Fruit fly (Drosophila melanogaster) whole organism, pupa: Measurements from ENCODE around the gene CG8927.
"Not testable (repeated sequence)": the region's sequence is repeated elsewhere in the genome, so short reads cannot be mapped to it uniquely, and the experiment has no call there.

ENCODE experiments used
- CG10348 ChIP-seq: fragments of 200-800 bp; sonication (Bioruptor generic); IDR thresholded peaks from 2 replicates; pipeline ENCODE4 v1.3.6; 2022; ENCODE audit warnings: missing biosample characterization, missing genetic modification characterization
- CG12605 ChIP-seq: fragments of 200-800 bp; sonication (Bioruptor generic); IDR thresholded peaks from 2 replicates; pipeline ENCODE4 v1.3.6; 2022; ENCODE audit warnings: missing biosample characterization, missing genetic modification characterization
- CG13204 ChIP-seq: fragments of 200-800 bp; sonication (Bioruptor generic); optimal IDR thresholded peaks from 2 replicates; lab custom pipeline; 2018; ENCODE audit warnings: missing biosample characterization, mild to moderate bottlenecking, missing genetic modification characterization, moderate library complexity
- CG14655 ChIP-seq: fragments of 200-800 bp; sonication (Bioruptor generic); optimal IDR thresholded peaks from 3 replicates; lab custom pipeline; 2017; ENCODE audit warnings: mild to moderate bottlenecking, missing biosample characterization, missing genetic modification reagents, missing genetic modification characterization
- CG15710 ChIP-seq: fragments of 200-800 bp; sonication (Bioruptor generic); optimal IDR thresholded peaks from 2 replicates; lab custom pipeline; 2018; ENCODE audit warnings: missing biosample characterization, mild to moderate bottlenecking, missing genetic modification characterization, moderate library complexity
- CG17806 ChIP-seq: fragments of 200-800 bp; sonication (Bioruptor generic); optimal IDR thresholded peaks from 2 replicates; lab custom pipeline; 2018; ENCODE audit warnings: missing biosample characterization, mild to moderate bottlenecking, missing genetic modification characterization, moderate library complexity
- CG32121 ChIP-seq: fragments of 200-800 bp; sonication (Bioruptor generic); IDR thresholded peaks from 2 replicates; pipeline ENCODE4 v1.3.6; 2022; ENCODE audit warnings: missing biosample characterization, missing genetic modification characterization
- CG34367 ChIP-seq: fragments of 200-800 bp; sonication (Bioruptor generic); optimal IDR thresholded peaks from 2 replicates; lab custom pipeline; 2018; ENCODE audit warnings: missing biosample characterization, mild to moderate bottlenecking, missing genetic modification characterization
- CG4496 ChIP-seq: fragments of 200-800 bp; sonication (Bioruptor generic); IDR thresholded peaks from 3 replicates; pipeline ENCODE4 v1.3.6; 2022; ENCODE audit warnings: missing biosample characterization, missing genetic modification characterization
- CG8159 ChIP-seq: fragments of 200-800 bp; sonication (Bioruptor generic); optimal IDR thresholded peaks from 3 replicates; lab custom pipeline; 2018; ENCODE audit warnings: missing biosample characterization, mild to moderate bottlenecking, missing genetic modification characterization, moderate library complexity
- CG8301 ChIP-seq: fragments of 200-800 bp; sonication (Bioruptor generic); optimal IDR thresholded peaks from 2 replicates; lab custom pipeline; 2018; ENCODE audit warnings: missing biosample characterization, mild to moderate bottlenecking, missing genetic modification characterization
- CG9948 ChIP-seq: fragments of 200-800 bp; sonication (Bioruptor generic); optimal IDR thresholded peaks from 2 replicates; lab custom pipeline; 2018; ENCODE audit warnings: missing biosample characterization, mild to moderate bottlenecking, missing genetic modification characterization, moderate library complexity
- D1 ChIP-seq: fragments of 200-800 bp; sonication (Bioruptor generic); optimal IDR thresholded peaks from 2 replicates; lab custom pipeline; 2018; ENCODE audit warnings: missing biosample characterization, mild to moderate bottlenecking, missing genetic modification characterization, moderate library complexity
- EcR ChIP-seq: fragments of 200-800 bp; sonication (Bioruptor generic); optimal IDR thresholded peaks from 3 replicates; lab custom pipeline; 2019; ENCODE audit warnings: missing biosample characterization, missing genetic modification characterization, mild to moderate bottlenecking, moderate library complexity, missing genetic modification reagents
- Ets98B ChIP-seq: fragments of 200-800 bp; sonication (Bioruptor generic); IDR thresholded peaks from 2 replicates; pipeline ENCODE4 v1.3.6; 2022; ENCODE audit warnings: missing biosample characterization, missing genetic modification characterization
- Pif1A ChIP-seq: fragments of 200-800 bp; sonication (Bioruptor generic); optimal IDR thresholded peaks from 3 replicates; lab custom pipeline; 2016; ENCODE audit warnings: missing biosample characterization, missing genetic modification characterization
- Pif1B ChIP-seq: fragments of 200-800 bp; sonication (Bioruptor generic); optimal IDR thresholded peaks from 3 replicates; lab custom pipeline; 2016; ENCODE audit warnings: missing biosample characterization, missing genetic modification characterization
- Snoo ChIP-seq: fragments of 200-800 bp; sonication (Bioruptor generic); optimal IDR thresholded peaks from 3 replicates; lab custom pipeline; 2017; ENCODE audit warnings: missing biosample characterization, mild to moderate bottlenecking, missing genetic modification characterization, inconsistent platforms
- fd96Ca ChIP-seq: fragments of 200-800 bp; sonication (Bioruptor generic); IDR thresholded peaks from 3 replicates; pipeline ENCODE4 v1.3.6; 2022; ENCODE audit warnings: missing biosample characterization, missing genetic modification characterization
- gl ChIP-seq: fragments of 200-800 bp; sonication (Bioruptor generic); optimal IDR thresholded peaks from 2 replicates; lab custom pipeline; 2018; ENCODE audit warnings: missing biosample characterization, mild to moderate bottlenecking, missing genetic modification characterization
- rn ChIP-seq: fragments of 200-800 bp; sonication (Bioruptor generic); IDR thresholded peaks from 2 replicates; pipeline ENCODE4 v1.3.6; 2022; ENCODE audit warnings: missing biosample characterization, missing genetic modification characterization

CG8927 gene

DNA sequence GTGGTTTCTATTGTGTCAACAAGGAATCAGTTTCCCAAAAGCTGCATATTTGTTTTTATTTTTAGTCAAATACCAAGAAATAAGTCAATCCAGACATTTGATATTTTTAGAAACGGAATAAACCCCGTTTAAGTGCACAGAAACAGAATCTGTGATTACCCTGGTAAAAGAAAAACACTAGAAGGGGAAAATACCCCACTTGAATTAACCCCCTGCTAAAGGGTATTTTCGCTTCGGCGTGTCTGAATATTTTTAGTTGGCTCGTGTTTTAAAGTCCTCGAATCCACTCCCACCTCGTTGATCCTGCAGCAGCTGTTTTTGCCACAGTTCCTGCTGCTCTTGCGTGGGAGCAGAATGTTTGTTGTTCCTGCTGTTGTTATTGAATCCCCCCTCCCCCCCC, 6.9 kb downstream of the CG8927 start:
- TF ChIP-seq CG32121 (GFP tag; lab: Robert Waterston, UW) (no peak), CG15710 (tag; lab: Kevin White, UChicago) (no peak), CG17806 (no peak), rn (GFP tag; lab: Robert Waterston, UW) (no peak), CG4496 (GFP tag; lab: Robert Waterston, UW) (no peak), EcR (GFP tag; lab: Kevin White, UChicago) (no peak), D1 (tag; lab: Kevin White, UChicago) (no peak), Snoo (tag; lab: Kevin White, UChicago) (no peak), CG14655 (GFP tag; lab: Kevin White, UChicago) (no peak), fd96Ca (no peak), CG9948 (tag; lab: Kevin White, UChicago) (no peak), CG34367 (no peak), CG12605 (GFP tag; lab: Robert Waterston, UW) (no peak), Pif1A (no peak), gl (tag; lab: Kevin White, UChicago) (no peak), CG10348 (GFP tag; lab: Robert Waterston, UW) (no peak)

- TF ChIP-seq CG10348 (GFP tag; lab: Robert Waterston, UW); CG13204; rn (GFP tag; lab: Robert Waterston, UW): not testable (repeated sequence)
Measured at dm6 chr3R:16189464-16189863, 8.6 kb downstream of the CG8927 start, which contains the start of gene Bin1. TSS of gene Bin1 (minus strand) at chr3R:16189564.

- TF ChIP-seq CG15710 (tag; lab: Kevin White, UChicago) (no peak), CG17806 (no peak), Snoo (tag; lab: Kevin White, UChicago) (no peak), Ets98B (no peak)
Measured at dm6 chr3R:16190183-16190763, 9.5 kb downstream of the CG8927 start.

dm6 chr3R:16190782-16191181, 10.0 kb downstream of the CG8927 start:
- no peak for TF ChIP-seq Pif1A
- no peak for TF ChIP-seq EcR (GFP tag; lab: Kevin White, UChicago)
- TF ChIP-seq CG12605 (GFP tag; lab: Robert Waterston, UW), result no peak
- no peak for TF ChIP-seq CG32121 (GFP tag; lab: Robert Waterston, UW)
- no peak for TF ChIP-seq CG17806
- no peak for TF ChIP-seq CG10348 (GFP tag; lab: Robert Waterston, UW)
- no peak for TF ChIP-seq Pif1B (GFP tag; lab: Kevin White, UChicago)
- no peak for TF ChIP-seq CG4496 (GFP tag; lab: Robert Waterston, UW)
- no peak for TF ChIP-seq CG9948 (tag; lab: Kevin White, UChicago)
- TF ChIP-seq CG15710 (tag; lab: Kevin White, UChicago), result no peak
- TF ChIP-seq CG8159 (tag; lab: Kevin White, UChicago), result no peak
- no peak for TF ChIP-seq Ets98B
- TF ChIP-seq Snoo (tag; lab: Kevin White, UChicago), result no peak
- no peak for TF ChIP-seq CG13204

dm6 chr3R:16200497-16201019, 19.7 kb downstream of the CG8927 start:
- TF ChIP-seq CG14655 (GFP tag; lab: Kevin White, UChicago) (no peak), gl (tag; lab: Kevin White, UChicago) (no peak), CG17806 (no peak), Pif1A (no peak), CG8301 (tag; lab: Kevin White, UChicago) (no peak), CG34367 (no peak), CG8159 (tag; lab: Kevin White, UChicago) (no peak), Pif1B (GFP tag; lab: Kevin White, UChicago) (no peak), CG15710 (tag; lab: Kevin White, UChicago) (no peak), rn (GFP tag; lab: Robert Waterston, UW) (no peak), Ets98B (no peak), CG10348 (GFP tag; lab: Robert Waterston, UW) (no peak), Snoo (tag; lab: Kevin White, UChicago) (no peak), fd96Ca (no peak), CG12605 (GFP tag; lab: Robert Waterston, UW) (no peak), CG32121 (GFP tag; lab: Robert Waterston, UW) (no peak), EcR (GFP tag; lab: Kevin White, UChicago) (no peak), D1 (tag; lab: Kevin White, UChicago) (no peak)
- TF ChIP-seq, all 21 proteins: peak for 0

dm6 chr3R:16202335-16203024, 21.7 kb downstream of the CG8927 start:
- TF ChIP-seq EcR (GFP tag; lab: Kevin White, UChicago) (peak; percentile 41), rn (GFP tag; lab: Robert Waterston, UW) (no peak), fd96Ca (no peak), D1 (tag; lab: Kevin White, UChicago) (no peak), Pif1A (no peak), gl (tag; lab: Kevin White, UChicago) (no peak), CG13204 (no peak)
